Worm (Caenorhabditis elegans): Measurements from ENCODE around the gene unc-3.

The unc-3 gene

DNA sequence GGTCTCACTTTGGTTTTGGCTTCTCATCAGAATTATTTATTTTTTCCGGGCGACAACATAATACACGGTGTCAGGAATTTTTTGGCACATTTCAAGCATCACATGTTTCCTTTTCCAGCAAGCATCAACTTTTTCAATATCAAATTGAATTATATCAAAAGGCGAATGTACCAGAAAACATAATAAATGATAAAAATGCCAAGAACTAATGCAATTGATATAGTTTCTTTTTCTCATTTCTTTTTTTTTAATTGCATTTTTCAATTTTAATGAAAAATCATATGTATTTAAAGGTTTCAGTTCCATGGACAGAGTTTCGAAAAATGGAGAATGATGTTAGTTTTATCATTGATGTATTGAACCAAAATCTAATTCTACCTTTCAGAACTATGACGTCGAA is 58.2 kb downstream of the unc-3 start, which contains the start of gene dpf-2:
Gene dpf-2, plus strand, starts transcription at position 301 of the 400 bp plus-strand sequence.
- TF ChIP-seq eyg-1 (tag; optimal IDR thresholded peaks at IDR 0.05) (no peak), dmd-4 (tag; optimal IDR thresholded peaks at IDR 0.05; ENCODE audit: borderline replicate concordance) (no peak), ref-2 (tag; optimal IDR thresholded peaks at IDR 0.05) (no peak), lin-11 (tag; optimal IDR thresholded peaks at IDR 0.05) (no peak)

Data from whole organism, late embryonic.